Worm (Caenorhabditis elegans) whole organism, midembryonic: ENCODE data around the gene exo-1.

Source experiments
- cog-1 ChIP-seq: sonication (generic microtip); optimal IDR thresholded peaks from 2 replicates; lab custom pipeline; 2016; ENCODE audit warnings: missing genetic modification characterization, missing compliant biosample characterization
- med-1 ChIP-seq: sonication (generic microtip); optimal IDR thresholded peaks from 2 replicates; lab custom pipeline; 2017; ENCODE audit warnings: missing genetic modification characterization, mild to moderate bottlenecking, missing compliant biosample characterization, antibody characterized with exemption, missing genetic modification reagents; ENCODE audit not compliant: insufficient read depth
- ref-1 ChIP-seq: fragments of 200-800 bp; sonication (Bioruptor generic); conservative IDR thresholded peaks from 2 replicates; pipeline ENCODE4 v1.3.6; 2022; ENCODE audit warnings: missing genetic modification reagents, missing genetic modification characterization, missing compliant biosample characterization
- ztf-23 ChIP-seq: fragments of 200-800 bp; sonication (Bioruptor generic); IDR thresholded peaks from 2 replicates; pipeline ENCODE4 v1.3.6; 2022; ENCODE audit warnings: missing genetic modification reagents, missing genetic modification characterization, missing compliant biosample characterization

DNA sequence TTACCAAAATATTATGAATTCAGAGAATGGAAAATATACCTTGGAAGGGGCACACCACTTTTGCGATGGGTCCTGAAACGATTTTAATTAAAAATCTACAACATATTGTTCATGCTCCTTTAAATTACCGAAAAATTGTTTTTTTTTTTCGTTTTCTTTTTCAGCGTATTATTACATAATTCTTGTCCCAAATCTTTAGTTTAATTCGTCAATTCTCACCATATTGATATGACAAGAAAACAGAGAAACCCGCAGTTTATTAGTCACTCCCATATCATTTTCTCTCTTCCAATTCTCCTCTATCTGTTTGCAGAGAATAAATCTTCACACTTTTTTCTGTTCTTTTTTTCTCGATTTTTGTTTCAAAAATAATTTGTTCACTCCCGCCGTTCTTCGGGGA is 28.1 kb upstream of the exo-1 start, which contains the start of gene F11F1.1:
- TF ChIP-seq med-1, result no peak
- TF ChIP-seq ref-1 (GFP tag; lab: Robert Waterston, UW), result no peak
- TF ChIP-seq ztf-23 (GFP tag; lab: Robert Waterston, UW), result no peak
- no peak for TF ChIP-seq cog-1 (tag; lab: Kevin White, UChicago)
